Worm (Caenorhabditis elegans) whole organism, mixed stage, embryonic: ENCODE data around the gene hrg-5.
A peak's percentile ranks its signal among the peaks of the same experiment; 100 is the strongest.

Experiments
- bed-3 ChIP-seq: fragments of 200-800 bp; sonication (Bioruptor generic); optimal IDR thresholded peaks from 3 replicates; lab custom pipeline; 2018; ENCODE audit warnings: mild to moderate bottlenecking, missing genetic modification characterization, moderate library complexity, missing compliant biosample characterization
- blmp-1 ChIP-seq: fragments of 150-350 bp; optimal IDR thresholded peaks from 2 replicates; lab custom pipeline; 2014; ENCODE audit warnings: missing biosample characterization, missing genetic modification characterization
- ceh-39 ChIP-seq: fragments of 150-350 bp; optimal IDR thresholded peaks from 2 replicates; lab custom pipeline; 2014; ENCODE audit warnings: missing biosample characterization, missing genetic modification characterization
- ces-1 ChIP-seq: fragments of 150-350 bp; optimal IDR thresholded peaks from 2 replicates; lab custom pipeline; 2014; ENCODE audit warnings: missing biosample characterization, missing genetic modification reagents, missing genetic modification characterization
- cnd-1 ChIP-seq: fragments of 200-800 bp; sonication (Bioruptor generic); optimal IDR thresholded peaks from 2 replicates; lab custom pipeline; 2018; ENCODE audit warnings: mild to moderate bottlenecking, missing genetic modification characterization, missing compliant biosample characterization
- drap-1 ChIP-seq: fragments of 200-800 bp; sonication (Bioruptor generic); optimal IDR thresholded peaks from 3 replicates; lab custom pipeline; 2018; ENCODE audit warnings: mild to moderate bottlenecking, missing genetic modification characterization, missing compliant biosample characterization
- elt-1 ChIP-seq: sonication (generic microtip); optimal IDR thresholded peaks from 2 replicates; lab custom pipeline; 2017; ENCODE audit warnings: missing genetic modification characterization, mild to moderate bottlenecking, missing compliant biosample characterization, antibody characterized with exemption, moderate library complexity, borderline replicate concordance; ENCODE audit not compliant: insufficient read depth
- flh-1 ChIP-seq: fragments of 200-800 bp; sonication (Bioruptor generic); optimal IDR thresholded peaks from 2 replicates; lab custom pipeline; 2018; ENCODE audit warnings: mild to moderate bottlenecking, missing genetic modification characterization, moderate library complexity, missing compliant biosample characterization
- ham-2 ChIP-seq: fragments of 200-800 bp; sonication (Bioruptor generic); optimal IDR thresholded peaks from 2 replicates; lab custom pipeline; 2018; ENCODE audit warnings: mild to moderate bottlenecking, missing genetic modification characterization, missing compliant biosample characterization
- hlh-1 ChIP-seq: fragments of 150-350 bp; optimal IDR thresholded peaks from 2 replicates; lab custom pipeline; 2014; ENCODE audit warnings: missing biosample characterization, missing genetic modification reagents, missing genetic modification characterization
- lin-13 ChIP-seq: fragments of 150-350 bp; optimal IDR thresholded peaks from 2 replicates; lab custom pipeline; 2014; ENCODE audit warnings: missing biosample characterization, missing genetic modification characterization
- lin-32 ChIP-seq: fragments of 200-800 bp; sonication (Bioruptor generic); optimal IDR thresholded peaks from 2 replicates; lab custom pipeline; 2018; ENCODE audit warnings: mild to moderate bottlenecking, missing genetic modification characterization, missing compliant biosample characterization
- lsy-2 ChIP-seq: fragments of 150-350 bp; optimal IDR thresholded peaks from 2 replicates; lab custom pipeline; 2014; ENCODE audit warnings: missing biosample characterization, missing genetic modification characterization
- mab-5 ChIP-seq: fragments of 150-350 bp; optimal IDR thresholded peaks from 2 replicates; lab custom pipeline; 2014; ENCODE audit warnings: missing biosample characterization, missing genetic modification characterization
- mep-1 ChIP-seq: fragments of 150-350 bp; optimal IDR thresholded peaks from 2 replicates; lab custom pipeline; 2017; ENCODE audit warnings: missing biosample characterization, missing genetic modification reagents, missing genetic modification characterization, inconsistent platforms
- mls-2 ChIP-seq: sonication (generic microtip); optimal IDR thresholded peaks from 2 replicates; lab custom pipeline; 2016; ENCODE audit warnings: mild to moderate bottlenecking, missing genetic modification characterization, moderate library complexity, missing compliant biosample characterization
- nhr-12 ChIP-seq: fragments of 150-350 bp; optimal IDR thresholded peaks from 2 replicates; lab custom pipeline; 2014; ENCODE audit warnings: missing biosample characterization, missing genetic modification characterization
- nhr-2 ChIP-seq: fragments of 150-350 bp; optimal IDR thresholded peaks from 2 replicates; lab custom pipeline; 2014; ENCODE audit warnings: missing biosample characterization, missing genetic modification characterization
- nhr-237 ChIP-seq: fragments of 150-350 bp; optimal IDR thresholded peaks from 2 replicates; lab custom pipeline; 2014; ENCODE audit warnings: missing biosample characterization, missing genetic modification characterization
- nhr-28 ChIP-seq: fragments of 150-350 bp; optimal IDR thresholded peaks from 2 replicates; lab custom pipeline; 2014; ENCODE audit warnings: missing biosample characterization, missing genetic modification characterization
- nhr-76 ChIP-seq: sonication (generic microtip); optimal IDR thresholded peaks from 2 replicates; lab custom pipeline; 2017; ENCODE audit warnings: missing biosample characterization, missing genetic modification characterization
- pha-4 ChIP-seq: fragments of 150-350 bp; optimal IDR thresholded peaks from 2 replicates; lab custom pipeline; 2018; ENCODE audit warnings: missing biosample characterization, missing genetic modification reagents, missing genetic modification characterization
- sem-2 ChIP-seq: fragments of 200-800 bp; sonication (Bioruptor generic); optimal IDR thresholded peaks from 2 replicates; lab custom pipeline; 2018; ENCODE audit warnings: mild to moderate bottlenecking, missing genetic modification characterization, missing compliant biosample characterization
- sptf-1 ChIP-seq: sonication (generic microtip); optimal IDR thresholded peaks from 2 replicates; lab custom pipeline; 2017; ENCODE audit warnings: mild to moderate bottlenecking, missing genetic modification characterization, moderate library complexity, missing compliant biosample characterization
- unc-120 ChIP-seq: sonication (generic microtip); optimal IDR thresholded peaks from 2 replicates; lab custom pipeline; 2017; ENCODE audit warnings: missing genetic modification characterization, missing compliant biosample characterization; ENCODE audit not compliant: poor library complexity, severe bottlenecking
- unc-39 ChIP-seq: fragments of 150-350 bp; optimal IDR thresholded peaks from 2 replicates; lab custom pipeline; 2014; ENCODE audit warnings: missing biosample characterization, missing genetic modification characterization
- unc-62 ChIP-seq: fragments of 150-350 bp; optimal IDR thresholded peaks from 2 replicates; lab custom pipeline; 2014; ENCODE audit warnings: missing biosample characterization, missing genetic modification reagents, missing genetic modification characterization
- zip-8 ChIP-seq: fragments of 150-350 bp; optimal IDR thresholded peaks from 2 replicates; lab custom pipeline; 2014; ENCODE audit warnings: missing biosample characterization, missing genetic modification characterization
- ztf-11 ChIP-seq: fragments of 150-350 bp; optimal IDR thresholded peaks from 2 replicates; lab custom pipeline; 2014; ENCODE audit warnings: missing biosample characterization, missing genetic modification characterization

The hrg-5 gene

DNA sequence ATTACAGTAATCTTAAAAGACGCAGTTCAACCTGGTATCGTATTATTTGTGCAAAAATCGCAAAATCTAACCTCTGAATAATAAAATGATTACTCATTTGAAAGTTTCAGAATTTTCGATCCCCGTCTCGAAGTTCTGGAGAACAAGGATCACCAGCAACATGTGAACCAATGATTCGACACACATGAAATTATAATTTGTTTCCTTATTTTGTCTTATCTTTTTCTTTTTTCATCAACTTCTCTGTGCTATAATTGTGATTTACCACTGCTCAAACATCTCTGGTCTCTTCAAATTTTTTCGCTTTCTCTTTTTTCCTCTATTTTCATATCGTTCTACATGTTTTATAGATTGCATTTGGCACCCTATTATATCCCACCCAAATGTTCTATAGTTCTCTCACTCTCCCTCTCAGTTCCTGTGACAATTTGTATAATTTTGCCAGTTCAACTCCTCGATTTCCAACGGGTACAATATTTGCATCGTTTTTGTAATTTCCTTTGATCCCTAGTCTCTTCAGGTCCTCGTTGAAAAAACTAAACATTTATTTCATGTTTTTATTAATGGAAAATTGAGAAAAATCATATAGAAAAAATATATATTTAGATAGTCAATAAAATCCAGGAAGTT lies 33.9 kb upstream of the hrg-5 start:
- no peak for TF ChIP-seq drap-1
- TF ChIP-seq, all 35 proteins: peak for 0

DNA sequence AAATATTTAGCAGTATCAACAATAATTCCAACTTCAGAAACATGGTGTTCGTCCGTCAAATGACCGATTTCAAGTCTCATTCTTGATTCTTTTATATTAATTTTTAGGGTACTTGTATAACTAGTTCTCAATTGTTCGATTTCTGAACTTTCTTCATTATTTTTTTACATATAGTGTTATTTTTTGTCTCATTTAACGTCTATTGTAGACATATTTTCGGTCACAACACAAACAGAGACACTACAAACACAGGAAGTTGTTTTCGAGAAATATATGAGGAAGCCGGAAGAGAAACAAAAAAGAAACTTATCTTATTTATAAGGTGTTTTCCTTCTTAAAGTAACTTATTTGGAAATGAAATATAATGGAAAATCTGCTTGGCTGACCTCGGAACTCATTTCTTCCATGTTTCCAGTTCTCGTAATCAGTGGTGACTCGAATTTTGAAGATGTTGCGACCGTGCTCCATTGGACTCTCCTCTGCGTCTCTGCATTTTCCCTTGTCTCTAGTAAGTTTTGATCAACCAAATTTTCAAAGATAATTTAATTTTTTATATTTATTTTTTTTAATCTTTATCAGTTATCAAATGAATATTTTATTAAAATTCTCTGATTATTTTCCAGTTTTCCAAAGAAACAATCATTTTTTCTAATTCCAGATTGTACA lies 24.6 kb upstream of the hrg-5 start, which contains the start of the genes F36H1.12 and lin-3:
Gene F36H1.12 (minus strand): TSS at position 51 of the 666 bp plus-strand sequence.
Gene lin-3 (plus strand): TSS at position 657 of the 666 bp plus-strand sequence.
- TF ChIP-seq hlh-1 (tag; lab: Kevin White, UChicago) (no peak), ham-2 (no peak), flh-1 (GFP tag; lab: Kevin White, UChicago) (no peak), lin-13 (tag; lab: Kevin White, UChicago) (no peak), ceh-39 (no peak), elt-1 (tag; lab: Kevin White, UChicago) (no peak), unc-39 (tag; lab: Kevin White, UChicago) (no peak), nhr-28 (tag; lab: Kevin White, UChicago) (no peak), ztf-11 (tag; lab: Kevin White, UChicago) (no peak), pha-4 (tag; lab: Kevin White, UChicago) (no peak), nhr-76 (no peak)

DNA sequence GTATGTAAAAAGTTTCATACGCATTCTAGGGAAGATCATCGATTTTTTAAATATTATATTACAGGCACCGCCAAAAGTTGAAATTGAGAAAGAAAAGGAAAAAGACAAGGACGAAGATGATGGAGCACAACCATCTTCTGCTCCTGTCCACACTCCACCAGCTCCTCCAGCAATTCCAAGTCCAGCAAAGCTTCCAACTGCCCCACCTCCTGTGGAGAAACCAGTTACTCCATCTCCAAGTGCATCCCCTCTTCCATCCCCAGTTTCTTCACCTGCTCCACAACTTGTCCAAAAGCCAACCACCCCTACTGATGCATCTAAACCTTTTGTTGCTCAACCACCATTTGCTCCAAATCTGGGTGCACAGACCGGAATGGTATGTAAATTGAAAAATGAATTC lies 22.7 kb upstream of the hrg-5 start:
- TF ChIP-seq lsy-2 (no peak), unc-120 (no peak), mab-5 (no peak), ztf-11 (tag; lab: Kevin White, UChicago) (no peak), bed-3 (GFP tag; lab: Kevin White, UChicago) (no peak), flh-1 (GFP tag; lab: Kevin White, UChicago) (no peak), unc-39 (tag; lab: Kevin White, UChicago) (no peak), drap-1 (no peak), nhr-12 (tag; lab: Kevin White, UChicago) (no peak), zip-8 (no peak), blmp-1 (tag; lab: Kevin White, UChicago) (no peak), lin-32 (GFP tag; lab: Kevin White, UChicago) (no peak), nhr-2 (no peak), sem-2 (no peak), sptf-1 (no peak)

DNA sequence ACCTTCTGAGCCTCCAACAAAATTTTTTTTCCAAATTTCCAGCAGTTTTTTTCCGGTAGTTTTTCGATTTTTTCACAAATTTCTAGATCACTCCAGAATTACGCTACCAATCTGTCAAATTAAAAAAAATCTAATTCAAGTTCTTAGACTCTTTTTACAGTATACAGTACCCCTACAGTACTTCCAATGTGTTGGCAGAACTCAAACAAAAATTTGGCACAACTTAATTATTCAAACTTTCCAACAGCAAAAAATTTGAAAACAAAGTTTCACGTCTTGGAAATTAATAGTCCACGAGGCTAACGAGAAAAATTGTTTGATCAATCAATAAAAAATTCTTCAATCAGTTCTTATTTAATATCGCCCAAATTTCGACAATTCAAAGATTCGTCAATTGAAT lies 20.6 kb upstream of the hrg-5 start, which contains the start of gene F36H1.3:
Gene F36H1.3 (plus strand): TSS at position 323 of the 400 bp plus-strand sequence.
- no peak for TF ChIP-seq bed-3 (GFP tag; lab: Kevin White, UChicago)
- no peak for TF ChIP-seq unc-120
- no peak for TF ChIP-seq mep-1 (tag; lab: Kevin White, UChicago)
- TF ChIP-seq nhr-237 (tag; lab: Kevin White, UChicago), result no peak
- TF ChIP-seq sptf-1, result no peak
- TF ChIP-seq nhr-76, result no peak
- TF ChIP-seq mls-2, result no peak
- no peak for TF ChIP-seq blmp-1 (tag; lab: Kevin White, UChicago)
- no peak for TF ChIP-seq cnd-1 (tag; lab: Kevin White, UChicago)
- no peak for TF ChIP-seq ham-2
- TF ChIP-seq ces-1, result no peak
- no peak for TF ChIP-seq drap-1
- TF ChIP-seq nhr-12 (tag; lab: Kevin White, UChicago), result no peak
- TF ChIP-seq mab-5, result no peak
- TF ChIP-seq pha-4 (tag; lab: Kevin White, UChicago), result no peak
- TF ChIP-seq elt-1 (tag; lab: Kevin White, UChicago), result no peak
- TF ChIP-seq unc-39 (tag; lab: Kevin White, UChicago), result no peak
- no peak for TF ChIP-seq ceh-39
- TF ChIP-seq unc-62 (GFP tag; lab: Kevin White, UChicago), result no peak
- TF ChIP-seq flh-1 (GFP tag; lab: Kevin White, UChicago), result no peak

DNA sequence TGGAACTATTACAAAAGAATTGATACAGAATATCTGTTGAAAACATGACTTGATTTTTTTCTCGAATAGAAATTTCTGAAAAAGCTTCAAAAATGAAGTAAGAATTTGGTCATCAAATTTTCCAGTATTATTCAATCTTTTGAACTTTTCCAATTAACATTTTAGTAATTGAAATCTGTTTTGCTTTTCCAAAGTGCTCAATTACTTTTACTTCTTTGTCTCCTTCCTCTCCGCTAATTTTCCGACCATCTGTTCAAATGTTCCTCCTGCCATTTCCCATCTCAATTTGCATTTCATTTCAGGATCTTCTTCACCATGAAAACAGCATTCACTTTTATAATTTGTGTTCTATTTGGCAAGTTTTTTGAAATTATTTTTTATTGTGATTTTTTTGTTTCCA lies 19.6 kb upstream of the hrg-5 start, which contains the start of gene F36H1.11:
Gene F36H1.11 (plus strand): TSS at position 301 of the 400 bp plus-strand sequence.
- TF ChIP-seq lin-13 (tag; lab: Kevin White, UChicago) (no peak), cnd-1 (tag; lab: Kevin White, UChicago) (peak; percentile 18), ces-1 (peak; percentile 79)
- TF ChIP-seq, all 35 proteins: peak for 2
